Worm (Caenorhabditis elegans) whole organism, midembryonic: ENCODE measurements around the gene F14D7.2.

Experiments used
- T22C8.4 ChIP-seq: fragments of 200-800 bp; sonication (Bioruptor generic); IDR thresholded peaks from 2 replicates; pipeline ENCODE4 v1.3.6; 2022; ENCODE audit warnings: missing genetic modification characterization, missing compliant biosample characterization
- cog-1 ChIP-seq: sonication (generic microtip); optimal IDR thresholded peaks from 2 replicates; lab custom pipeline; 2016; ENCODE audit warnings: missing genetic modification characterization, missing compliant biosample characterization
- med-1 ChIP-seq: sonication (generic microtip); optimal IDR thresholded peaks from 2 replicates; lab custom pipeline; 2017; ENCODE audit warnings: missing genetic modification characterization, mild to moderate bottlenecking, missing compliant biosample characterization, antibody characterized with exemption, missing genetic modification reagents; ENCODE audit not compliant: insufficient read depth
- ztf-23 ChIP-seq: fragments of 200-800 bp; sonication (Bioruptor generic); IDR thresholded peaks from 2 replicates; pipeline ENCODE4 v1.3.6; 2022; ENCODE audit warnings: missing genetic modification reagents, missing genetic modification characterization, missing compliant biosample characterization

- TF ChIP-seq med-1: no peak
- no peak for TF ChIP-seq cog-1 (tag; lab: Kevin White, UChicago)
- TF ChIP-seq T22C8.4 (GFP tag; lab: Robert Waterston, UW): no peak
- no peak for TF ChIP-seq ztf-23
These were observed 10.3 kb downstream of the F14D7.2 start, which contains the start of gene F40G12.10 for ce11 chrV:14283241-14283640.
